Worm (Caenorhabditis elegans) whole organism, L4/young adult: ENCODE results near the gene srx-9.

Experiments
- W03F9.2 ChIP-seq: fragments of 150-350 bp; optimal IDR thresholded peaks from 2 replicates; lab custom pipeline; 2014; ENCODE audit warnings: missing biosample characterization, missing genetic modification characterization
- dao-5 ChIP-seq: sonication (generic microtip); optimal IDR thresholded peaks from 2 replicates; lab custom pipeline; 2016; ENCODE audit warnings: missing genotype, missing genetic modification characterization, moderate library complexity, missing compliant biosample characterization
- him-1 ChIP-seq: sonication (generic microtip); optimal IDR thresholded peaks from 2 replicates; lab custom pipeline; 2016; ENCODE audit warnings: missing genotype, missing genetic modification reagents, missing genetic modification characterization, missing compliant biosample characterization

- TF ChIP-seq dao-5 (no peak), him-1 (no peak), W03F9.2 (tag; lab: Kevin White, UChicago) (no peak)
Measured at ce11 chrV:7379384-7379783, 15.9 kb downstream of the srx-9 start, which contains the start of gene srsx-24.
